Fruit fly (Drosophila melanogaster) whole organism, adult: ENCODE measurements around the gene CG9231.

Source experiments
- CG11617 ChIP-seq: fragments of 200-800 bp; sonication (Bioruptor generic); optimal IDR thresholded peaks from 2 replicates; lab custom pipeline; 2017; ENCODE audit warnings: mild to moderate bottlenecking, missing biosample characterization, missing genetic modification reagents, missing genetic modification characterization
- CG12768 ChIP-seq: fragments of 200-800 bp; sonication (Bioruptor generic); optimal IDR thresholded peaks from 2 replicates; lab custom pipeline; 2017; ENCODE audit warnings: missing biosample characterization, missing genetic modification characterization, mild to moderate bottlenecking, moderate library complexity, missing genetic modification reagents
- CG14711 ChIP-seq: fragments of 200-800 bp; sonication (Bioruptor generic); optimal IDR thresholded peaks from 2 replicates; lab custom pipeline; 2018; ENCODE audit warnings: missing biosample characterization, mild to moderate bottlenecking, missing genetic modification characterization, moderate library complexity
- CG1620 ChIP-seq: fragments of 200-800 bp; sonication (Bioruptor generic); optimal IDR thresholded peaks from 2 replicates; lab custom pipeline; 2016; ENCODE audit warnings: missing biosample characterization, missing genetic modification characterization
- CG33017 ChIP-seq: fragments of 200-800 bp; sonication (Bioruptor generic); optimal IDR thresholded peaks from 2 replicates; lab custom pipeline; 2018; ENCODE audit warnings: missing biosample characterization, mild to moderate bottlenecking, missing genetic modification characterization, moderate library complexity
- CG5204 ChIP-seq: fragments of 200-800 bp; sonication (Bioruptor generic); optimal IDR thresholded peaks from 2 replicates; lab custom pipeline; 2016; ENCODE audit warnings: missing biosample characterization, missing genetic modification characterization
- CG7045 ChIP-seq: fragments of 200-800 bp; sonication (Bioruptor generic); optimal IDR thresholded peaks from 2 replicates; lab custom pipeline; 2017; ENCODE audit warnings: missing biosample characterization, mild to moderate bottlenecking, missing genetic modification characterization
- CG7101 ChIP-seq: fragments of 200-800 bp; sonication (Bioruptor generic); optimal IDR thresholded peaks from 2 replicates; lab custom pipeline; 2018; ENCODE audit warnings: missing biosample characterization, mild to moderate bottlenecking, missing genetic modification characterization, moderate library complexity
- Clk ChIP-seq: fragments of 200-800 bp; sonication (Bioruptor generic); optimal IDR thresholded peaks from 2 replicates; lab custom pipeline; 2017; ENCODE audit warnings: missing biosample characterization, missing genetic modification characterization
- Crg-1 ChIP-seq: fragments of 200-800 bp; sonication (Bioruptor generic); optimal IDR thresholded peaks from 2 replicates; lab custom pipeline; 2016; ENCODE audit warnings: missing biosample characterization, missing genetic modification characterization
- Hr96 ChIP-seq: fragments of 200-800 bp; sonication (Bioruptor generic); optimal IDR thresholded peaks from 2 replicates; lab custom pipeline; 2016; ENCODE audit warnings: missing biosample characterization, missing genetic modification characterization
- Mnt ChIP-seq: fragments of 200-800 bp; sonication (Bioruptor generic); optimal IDR thresholded peaks from 2 replicates; lab custom pipeline; 2016; ENCODE audit warnings: missing biosample characterization, mild to moderate bottlenecking, missing genetic modification characterization
- bab1 ChIP-seq: fragments of 200-800 bp; sonication (Bioruptor generic); optimal IDR thresholded peaks from 3 replicates; lab custom pipeline; 2019; ENCODE audit warnings: missing biosample characterization, mild to moderate bottlenecking, missing genetic modification characterization, moderate library complexity
- cic ChIP-seq: fragments of 200-800 bp; sonication (Bioruptor generic); optimal IDR thresholded peaks from 2 replicates; lab custom pipeline; 2017; ENCODE audit warnings: missing biosample characterization, mild to moderate bottlenecking, missing genetic modification characterization, moderate library complexity
- cnc ChIP-seq, 2 experiments: fragments of >200 bp; optimal IDR thresholded peaks; 2 replicates each; lab custom pipeline; 2017
- kay ChIP-seq: fragments of 200-800 bp; sonication (Bioruptor generic); peaks from one replicate; lab custom pipeline; 2016; ENCODE audit warnings: missing biosample characterization, missing genetic modification characterization, borderline replicate concordance
- ovo ChIP-seq: fragments of 200-800 bp; sonication (Bioruptor generic); optimal IDR thresholded peaks from 2 replicates; lab custom pipeline; 2016; ENCODE audit warnings: missing biosample characterization, missing genetic modification characterization
- pad ChIP-seq: fragments of 200-800 bp; sonication (Bioruptor generic); optimal IDR thresholded peaks from 3 replicates; lab custom pipeline; 2017; ENCODE audit warnings: missing biosample characterization, missing genetic modification characterization, mild to moderate bottlenecking, moderate library complexity, missing genetic modification reagents
- tj ChIP-seq: fragments of 200-800 bp; sonication (Bioruptor generic); optimal IDR thresholded peaks from 3 replicates; lab custom pipeline; 2017; ENCODE audit warnings: missing biosample characterization, mild to moderate bottlenecking, missing genetic modification characterization, moderate library complexity
- toe ChIP-seq: fragments of 200-800 bp; sonication (Bioruptor generic); optimal IDR thresholded peaks from 2 replicates; lab custom pipeline; 2016; ENCODE audit warnings: missing biosample characterization, missing genetic modification characterization

Gene CG9231

dm6 chr3L:19601413-19601812 lies 15.6 kb upstream of the CG9231 start, which contains the start of gene CG9368:
Gene CG9368, plus strand, starts transcription at chr3L:19601633.
- TF ChIP-seq cic (no peak), CG11617 (GFP tag; lab: Kevin White, UChicago) (no peak), CG12768 (GFP tag; lab: Kevin White, UChicago) (no peak), Mnt (GFP tag; lab: Kevin White, UChicago) (no peak), tj (GFP tag; lab: Kevin White, UChicago) (no peak), kay (GFP tag; lab: Kevin White, UChicago) (no peak)

DNA sequence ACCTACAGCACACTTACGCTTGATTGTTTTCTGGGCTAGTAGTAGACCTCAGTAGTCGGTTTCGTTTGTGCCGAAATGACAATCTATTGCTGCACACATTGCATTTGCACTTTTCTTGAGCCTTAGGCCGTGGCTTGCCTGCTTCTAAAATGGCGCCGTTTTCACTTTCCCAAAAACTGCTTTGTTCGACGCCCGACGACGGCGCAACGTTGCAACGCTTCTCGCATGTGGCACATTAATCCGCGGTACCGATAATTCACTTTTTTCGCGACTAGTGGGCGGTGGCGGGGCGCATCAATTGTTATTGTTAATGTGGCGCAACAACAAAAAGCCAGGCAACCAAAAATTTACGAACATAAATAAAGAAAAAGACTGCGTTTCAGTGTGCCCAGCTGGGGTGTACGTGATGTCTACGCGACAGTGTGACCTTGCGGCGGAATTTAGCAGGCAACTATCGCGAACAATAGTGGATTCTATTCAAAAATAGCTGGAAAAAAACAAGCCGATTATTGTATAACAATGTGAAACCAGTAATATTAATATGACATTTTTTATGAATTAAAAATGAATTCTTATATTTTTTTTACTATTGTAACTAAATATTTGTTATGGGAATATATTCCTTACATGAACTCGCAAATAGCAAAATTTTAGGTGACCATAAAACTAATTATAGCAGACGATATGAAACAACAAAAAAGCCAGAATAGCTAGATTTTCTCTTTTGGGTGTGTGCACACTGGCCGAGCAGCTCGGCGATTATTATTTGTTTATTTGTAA lies 12.8 kb upstream of the CG9231 start, which contains the start of the genes ash1 and Taf6:
TSS of gene ash1 (minus strand) at position 387 of the 780 bp plus-strand sequence.
TSS of gene Taf6 (plus strand) at position 720 of the 780 bp plus-strand sequence.
- no peak for TF ChIP-seq toe
- TF ChIP-seq Clk (GFP tag; lab: Kevin White, UChicago) = no peak
- TF ChIP-seq CG12768 (GFP tag; lab: Kevin White, UChicago) = no peak
- no peak for TF ChIP-seq CG7101 (tag; lab: Kevin White, UChicago)
- no peak for TF ChIP-seq Hr96
- no peak for TF ChIP-seq CG5204 (GFP tag; lab: Kevin White, UChicago)
- TF ChIP-seq Crg-1 = peak; percentile 26
- TF ChIP-seq cnc (optimal IDR thresholded peaks at IDR 0.05; lab: Kevin White, UChicago) = no peak
- no peak for TF ChIP-seq cic
- TF ChIP-seq tj (GFP tag; lab: Kevin White, UChicago) = no peak
- TF ChIP-seq CG11617 (GFP tag; lab: Kevin White, UChicago) = peak; percentile 1
- peak; percentile 9 for TF ChIP-seq CG1620 (GFP tag; lab: Kevin White, UChicago)
- no peak for TF ChIP-seq ovo (GFP tag; lab: Kevin White, UChicago)
- no peak for TF ChIP-seq pad (GFP tag; lab: Kevin White, UChicago)

DNA sequence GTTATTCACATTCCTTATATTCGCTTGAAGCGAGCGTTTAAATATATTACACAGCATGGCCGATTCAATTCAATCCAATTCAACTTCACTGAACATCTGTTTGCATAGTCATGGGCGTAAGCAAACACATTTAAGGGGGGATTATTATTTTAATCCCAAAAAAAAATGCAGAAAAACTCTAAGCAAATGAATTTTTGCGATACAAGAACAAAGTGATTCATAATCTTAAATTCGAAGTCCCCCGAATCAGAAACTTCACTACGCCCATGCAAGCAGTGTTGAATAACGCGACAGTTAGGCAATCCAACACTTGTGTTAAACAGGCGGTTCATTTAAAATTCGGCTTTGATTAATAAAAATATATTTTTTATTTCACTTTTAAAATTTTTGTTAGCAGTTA lies 4.6 kb upstream of the CG9231 start, which contains the start of gene CG14100:
TSS of gene CG14100 (minus strand) at position 103 of the 400 bp plus-strand sequence.
- TF ChIP-seq Mnt (GFP tag; lab: Kevin White, UChicago) (peak; percentile 100), Clk (GFP tag; lab: Kevin White, UChicago) (peak; percentile 100), CG11617 (GFP tag; lab: Kevin White, UChicago) (peak; percentile 100), tj (GFP tag; lab: Kevin White, UChicago) (peak; percentile 98), cnc (optimal IDR thresholded peaks at IDR 0.05; lab: Kevin White, UChicago) (no peak), bab1 (GFP tag; lab: Kevin White, UChicago) (peak; percentile 100), CG12768 (GFP tag; lab: Kevin White, UChicago) (peak; percentile 100), Crg-1 (peak; percentile 100), CG33017 (tag; lab: Kevin White, UChicago) (peak; percentile 100), CG7045 (GFP tag; lab: Kevin White, UChicago) (peak; percentile 100), Hr96 (peak; percentile 100), ovo (GFP tag; lab: Kevin White, UChicago) (peak; percentile 100), CG14711 (peak; percentile 100), cic (peak; percentile 98), toe (peak; percentile 100), kay (GFP tag; lab: Kevin White, UChicago) (peak; percentile 100), CG7101 (tag; lab: Kevin White, UChicago) (peak; percentile 100), CG1620 (GFP tag; lab: Kevin White, UChicago) (peak; percentile 100), CG5204 (GFP tag; lab: Kevin White, UChicago) (peak; percentile 100), pad (GFP tag; lab: Kevin White, UChicago) (peak; percentile 98)

dm6 chr3L:19584369-19584915 lies 1.4 kb downstream of the CG9231 start, which contains the start of gene Shal:
Gene Shal, minus strand, starts transcription at chr3L:19584568.
- TF ChIP-seq Hr96 = no peak

DNA sequence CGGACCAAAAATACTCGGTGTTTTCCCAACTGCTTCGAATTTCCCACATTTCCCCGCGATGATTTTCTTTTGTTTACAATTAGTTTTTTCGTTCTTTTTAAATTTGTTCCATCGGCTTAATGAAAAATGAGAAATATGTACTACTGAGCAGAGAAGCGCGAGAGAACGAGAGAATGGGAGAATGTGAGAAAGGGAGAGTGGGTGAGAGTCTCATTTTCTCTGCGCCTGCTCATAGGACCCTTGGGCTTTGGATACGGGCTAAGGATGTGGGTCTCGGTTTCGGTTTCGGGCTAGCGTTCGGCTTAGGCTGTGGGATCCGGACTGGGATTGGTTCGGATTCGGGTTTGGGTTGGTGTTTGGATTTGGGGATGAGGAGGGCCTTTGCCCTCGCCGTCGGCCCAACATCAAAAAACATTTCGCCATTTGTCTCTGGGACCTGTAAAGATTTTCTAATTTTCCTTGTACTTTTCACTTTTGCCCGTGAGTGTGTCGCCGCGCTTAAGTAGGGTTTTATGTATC lies 5.0 kb downstream of the CG9231 start:
- TF ChIP-seq Crg-1 = no peak
- no peak for TF ChIP-seq CG11617 (GFP tag; lab: Kevin White, UChicago)
- TF ChIP-seq bab1 (GFP tag; lab: Kevin White, UChicago) = no peak
- TF ChIP-seq CG5204 (GFP tag; lab: Kevin White, UChicago) = no peak
- TF ChIP-seq Clk (GFP tag; lab: Kevin White, UChicago) = no peak

dm6 chr3L:19579346-19579745 lies 6.5 kb downstream of the CG9231 start:
- TF ChIP-seq ovo (GFP tag; lab: Kevin White, UChicago) (no peak), bab1 (GFP tag; lab: Kevin White, UChicago) (no peak), CG11617 (GFP tag; lab: Kevin White, UChicago) (no peak), kay (GFP tag; lab: Kevin White, UChicago) (no peak)
